Worm (Caenorhabditis elegans) whole organism, L3 larva: ENCODE measurements around the gene ztf-27.

ENCODE experiments used
- lin-15B ChIP-seq: fragments of 150-350 bp; optimal IDR thresholded peaks from 2 replicates; lab custom pipeline; 2014; ENCODE audit warnings: missing biosample characterization, missing genetic modification characterization
- skn-1 ChIP-seq: fragments of 150-350 bp; optimal IDR thresholded peaks from 2 replicates; lab custom pipeline; 2014; ENCODE audit warnings: missing biosample characterization, missing genetic modification characterization
- unc-62 ChIP-seq: fragments of 150-350 bp; sonication (generic microtip); optimal IDR thresholded peaks from 4 replicates; lab custom pipeline; 2014; ENCODE audit warnings: missing biosample characterization, missing genetic modification reagents, missing genetic modification characterization

ce11 chrII:10346075-10346474, 39.1 kb upstream of the ztf-27 start, which contains the start of gene C07E3.10:
- TF ChIP-seq skn-1 (tag; lab: Kevin White, UChicago) (no peak), lin-15B (no peak), unc-62 (GFP tag; lab: Kevin White, UChicago) (no peak)
